Worm (Caenorhabditis elegans): ENCODE results near the gene srh-301.

Gene srh-301

ce11 chrV:17812127-17812526 lies 12.6 kb upstream of the srh-301 start:
- TF ChIP-seq egl-27 (tag; optimal IDR thresholded peaks at IDR 0.05) (no peak), nhr-21 (tag; optimal IDR thresholded peaks at IDR 0.05) (no peak), skn-1 (tag; optimal IDR thresholded peaks at IDR 0.05) (no peak), nhr-237 (tag; optimal IDR thresholded peaks at IDR 0.05) (no peak), fos-1 (tag; optimal IDR thresholded peaks at IDR 0.05) (no peak), ceh-82 (tag; optimal IDR thresholded peaks at IDR 0.05) (no peak), elt-3 (tag; optimal IDR thresholded peaks at IDR 0.05) (no peak), Y55F3AM.14 (GFP tag; optimal IDR thresholded peaks at IDR 0.05) (no peak), ztf-11 (tag; optimal IDR thresholded peaks at IDR 0.05) (no peak), lin-13 (GFP tag; optimal IDR thresholded peaks at IDR 0.05) (no peak), mdl-1 (tag; optimal IDR thresholded peaks at IDR 0.05) (no peak), nhr-25 (tag; optimal IDR thresholded peaks at IDR 0.05) (no peak), snpc-4 (tag; optimal IDR thresholded peaks at IDR 0.05) (no peak), unc-62 (GFP tag; optimal IDR thresholded peaks at IDR 0.05) (no peak), lsy-2 (tag; optimal IDR thresholded peaks at IDR 0.05) (no peak), ztf-1 (GFP tag; conservative IDR thresholded peaks at IDR 0.05) (no peak), unc-55 (GFP tag; optimal IDR thresholded peaks at IDR 0.05) (no peak)

DNA sequence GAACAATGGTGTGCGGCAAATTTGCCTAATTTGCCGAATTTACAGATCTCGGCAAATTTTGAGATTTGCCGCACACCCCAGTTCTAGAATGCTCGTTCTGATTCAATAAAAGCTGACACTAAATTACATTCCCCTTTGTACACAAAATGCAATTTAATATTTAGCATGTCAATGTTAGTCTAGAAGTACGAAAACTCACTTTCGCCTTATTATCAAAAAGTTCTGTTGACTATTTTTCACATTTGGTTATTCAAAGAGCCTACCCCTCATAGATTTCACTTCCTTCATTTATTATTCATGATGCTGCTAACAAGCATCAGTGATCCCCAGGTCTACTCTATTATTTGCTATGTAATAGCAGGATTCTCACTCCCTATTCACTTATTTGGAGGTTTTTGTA lies 6.1 kb upstream of the srh-301 start, which contains the start of gene srh-298:
srh-298 (plus strand) TSS at position 301 of the 400 bp plus-strand sequence.
- TF ChIP-seq unc-55 (GFP tag; optimal IDR thresholded peaks at IDR 0.05): no peak
- no peak for TF ChIP-seq ztf-1 (GFP tag; conservative IDR thresholded peaks at IDR 0.05)
- no peak for TF ChIP-seq nhr-129 (tag; optimal IDR thresholded peaks at IDR 0.05)
- TF ChIP-seq mdl-1 (tag; optimal IDR thresholded peaks at IDR 0.05): no peak
- TF ChIP-seq nhr-11 (tag; optimal IDR thresholded peaks at IDR 0.05): no peak
- TF ChIP-seq lsy-2 (tag; optimal IDR thresholded peaks at IDR 0.05): no peak
- no peak for TF ChIP-seq nhr-23 (tag; optimal IDR thresholded peaks at IDR 0.05)
- TF ChIP-seq C34F6.9 (tag; optimal IDR thresholded peaks at IDR 0.05): no peak
- no peak for TF ChIP-seq nhr-21 (tag; optimal IDR thresholded peaks at IDR 0.05)
- TF ChIP-seq lin-13 (GFP tag; optimal IDR thresholded peaks at IDR 0.05): no peak
- no peak for TF ChIP-seq fos-1 (tag; optimal IDR thresholded peaks at IDR 0.05)
- no peak for TF ChIP-seq nhr-237 (tag; optimal IDR thresholded peaks at IDR 0.05)

DNA sequence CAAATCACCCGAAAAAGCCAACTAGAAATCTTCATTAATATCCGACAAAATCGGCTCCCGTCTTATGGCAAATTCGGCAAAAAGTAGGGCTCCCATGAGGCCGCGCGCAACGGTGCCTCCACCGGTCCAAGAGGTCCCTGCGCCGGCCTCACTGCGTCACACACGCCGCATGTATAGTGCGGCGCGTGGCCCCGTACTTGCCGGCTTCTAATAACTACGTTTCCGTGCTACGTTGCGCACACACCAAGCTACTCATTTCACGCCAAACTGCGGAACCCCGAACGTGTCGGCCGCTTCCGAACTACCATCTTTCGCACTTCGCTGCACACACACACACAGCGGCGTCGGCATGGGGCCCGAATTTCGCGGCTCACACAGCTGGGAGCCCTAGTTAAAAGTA lies 5.0 kb upstream of the srh-301 start:
- TF ChIP-seq ama-1 (optimal IDR thresholded peaks at IDR 0.05) (no peak), elt-1 (tag; optimal IDR thresholded peaks at IDR 0.05) (no peak), crh-2 (tag; optimal IDR thresholded peaks at IDR 0.05) (no peak), Y55F3AM.14 (GFP tag; optimal IDR thresholded peaks at IDR 0.05) (no peak)

- TF ChIP-seq gmeb-1 (tag; optimal IDR thresholded peaks at IDR 0.05) (no peak), blmp-1 (tag; optimal IDR thresholded peaks at IDR 0.05; ENCODE audit: insufficient read depth) (no peak), unc-62 (GFP tag; optimal IDR thresholded peaks at IDR 0.05) (no peak), lsy-2 (tag; optimal IDR thresholded peaks at IDR 0.05) (no peak), zag-1 (tag; optimal IDR thresholded peaks at IDR 0.05) (no peak), sma-3 (GFP tag; optimal IDR thresholded peaks at IDR 0.05) (no peak), aly-2 (tag; optimal IDR thresholded peaks at IDR 0.05) (no peak), ztf-11 (tag; optimal IDR thresholded peaks at IDR 0.05) (no peak), unc-39 (tag; optimal IDR thresholded peaks at IDR 0.05) (no peak), nhr-12 (tag; optimal IDR thresholded peaks at IDR 0.05) (no peak), ztf-4 (tag; optimal IDR thresholded peaks at IDR 0.05) (no peak), nhr-129 (tag; optimal IDR thresholded peaks at IDR 0.05) (no peak), mdl-1 (tag; optimal IDR thresholded peaks at IDR 0.05) (no peak), ztf-1 (GFP tag; conservative IDR thresholded peaks at IDR 0.05) (no peak), fos-1 (tag; optimal IDR thresholded peaks at IDR 0.05) (no peak), mbf-1 (tag; optimal IDR thresholded peaks at IDR 0.05) (no peak), Y55F3AM.14 (GFP tag; optimal IDR thresholded peaks at IDR 0.05) (no peak), crh-2 (tag; optimal IDR thresholded peaks at IDR 0.05) (no peak), nhr-10 (tag; optimal IDR thresholded peaks at IDR 0.05) (no peak)
Observed at ce11 chrV:17821805-17822204, 2.9 kb upstream of the srh-301 start, which contains the start of gene srh-300. Gene srh-300, plus strand, starts transcription at chrV:17822105.

- TF ChIP-seq sma-3 (GFP tag; optimal IDR thresholded peaks at IDR 0.05): no peak
- TF ChIP-seq lin-11 (tag; optimal IDR thresholded peaks at IDR 0.05): no peak
- no peak for TF ChIP-seq ztf-11 (tag; optimal IDR thresholded peaks at IDR 0.05)
- TF ChIP-seq nhr-129 (tag; optimal IDR thresholded peaks at IDR 0.05): no peak
- TF ChIP-seq nhr-25 (tag; optimal IDR thresholded peaks at IDR 0.05): no peak
- no peak for TF ChIP-seq crh-2 (tag; optimal IDR thresholded peaks at IDR 0.05)
- no peak for TF ChIP-seq elt-1 (tag; optimal IDR thresholded peaks at IDR 0.05)
- TF ChIP-seq egl-27 (tag; optimal IDR thresholded peaks at IDR 0.05): no peak
- no peak for TF ChIP-seq unc-39 (tag; optimal IDR thresholded peaks at IDR 0.05)
- no peak for TF ChIP-seq F13H6.1 (tag; optimal IDR thresholded peaks at IDR 0.05)
- TF ChIP-seq lsy-2 (tag; optimal IDR thresholded peaks at IDR 0.05): no peak
- TF ChIP-seq R02D3.7 (tag; optimal IDR thresholded peaks at IDR 0.05): no peak
- no peak for TF ChIP-seq ceh-16 (tag; optimal IDR thresholded peaks at IDR 0.05)
- no peak for TF ChIP-seq fos-1 (tag; optimal IDR thresholded peaks at IDR 0.05)
- no peak for TF ChIP-seq nhr-6 (tag; optimal IDR thresholded peaks at IDR 0.05)
- TF ChIP-seq ztf-1 (GFP tag; conservative IDR thresholded peaks at IDR 0.05): no peak
- TF ChIP-seq aly-2 (tag; optimal IDR thresholded peaks at IDR 0.05): no peak
- no peak for TF ChIP-seq elt-3 (tag; optimal IDR thresholded peaks at IDR 0.05)
Observed at ce11 chrV:17828310-17828709, 3.6 kb downstream of the srh-301 start, which contains the start of gene srh-304. Gene srh-304, plus strand, starts transcription at chrV:17828610.

Measured in whole organism, L2 larva.